Worm (Caenorhabditis elegans) whole organism, early embryonic: Measurements from ENCODE around the gene oac-8.

Experiments
- ama-1 ChIP-seq: fragments of 150-350 bp; optimal IDR thresholded peaks from 2 replicates; lab custom pipeline; 2014
- hmbx-1 ChIP-seq: sonication (generic microtip); optimal IDR thresholded peaks from 2 replicates; lab custom pipeline; 2016; ENCODE audit warnings: mild to moderate bottlenecking, missing genetic modification characterization, missing compliant biosample characterization
- tra-4 ChIP-seq: sonication (generic microtip); optimal IDR thresholded peaks from 2 replicates; lab custom pipeline; 2017; ENCODE audit warnings: missing genetic modification characterization, missing compliant biosample characterization

- TF ChIP-seq ama-1 (lab: Kevin White, UChicago) (no peak), hmbx-1 (tag; lab: Kevin White, UChicago) (no peak), tra-4 (tag; lab: Kevin White, UChicago) (no peak)
These were observed 19.7 kb upstream of the oac-8 start for ce11 chrIV:10564613-10565012.
